Worm (Caenorhabditis elegans) whole organism, mixed stage, embryonic: ENCODE results near the gene C08E3.14.
"Not testable (repeated sequence)": the region's sequence is repeated elsewhere in the genome, so short reads cannot be mapped to it uniquely, and the experiment has no call there.

Experiments
- elt-3 ChIP-seq: fragments of 150-350 bp; optimal IDR thresholded peaks from 2 replicates; lab custom pipeline; 2014; ENCODE audit warnings: missing biosample characterization, missing genetic modification characterization
- lsy-2 ChIP-seq: fragments of 150-350 bp; optimal IDR thresholded peaks from 2 replicates; lab custom pipeline; 2014; ENCODE audit warnings: missing biosample characterization, missing genetic modification characterization
- mab-5 ChIP-seq: fragments of 150-350 bp; optimal IDR thresholded peaks from 2 replicates; lab custom pipeline; 2014; ENCODE audit warnings: missing biosample characterization, missing genetic modification characterization
- mep-1 ChIP-seq: fragments of 150-350 bp; optimal IDR thresholded peaks from 2 replicates; lab custom pipeline; 2017; ENCODE audit warnings: missing biosample characterization, missing genetic modification reagents, missing genetic modification characterization, inconsistent platforms
- nhr-237 ChIP-seq: fragments of 150-350 bp; optimal IDR thresholded peaks from 2 replicates; lab custom pipeline; 2014; ENCODE audit warnings: missing biosample characterization, missing genetic modification characterization
- nhr-28 ChIP-seq: fragments of 150-350 bp; optimal IDR thresholded peaks from 2 replicates; lab custom pipeline; 2014; ENCODE audit warnings: missing biosample characterization, missing genetic modification characterization
- nhr-76 ChIP-seq: sonication (generic microtip); optimal IDR thresholded peaks from 2 replicates; lab custom pipeline; 2017; ENCODE audit warnings: missing biosample characterization, missing genetic modification characterization
- pha-4 ChIP-seq: fragments of 150-350 bp; optimal IDR thresholded peaks from 2 replicates; lab custom pipeline; 2018; ENCODE audit warnings: missing biosample characterization, missing genetic modification reagents, missing genetic modification characterization
- unc-62 ChIP-seq: fragments of 150-350 bp; optimal IDR thresholded peaks from 2 replicates; lab custom pipeline; 2014; ENCODE audit warnings: missing biosample characterization, missing genetic modification reagents, missing genetic modification characterization
- zip-8 ChIP-seq: fragments of 150-350 bp; optimal IDR thresholded peaks from 2 replicates; lab custom pipeline; 2014; ENCODE audit warnings: missing biosample characterization, missing genetic modification characterization
- ztf-11 ChIP-seq: fragments of 150-350 bp; optimal IDR thresholded peaks from 2 replicates; lab custom pipeline; 2014; ENCODE audit warnings: missing biosample characterization, missing genetic modification characterization

ce11 chrII:1627783-1628182 lies 2.0 kb downstream of the C08E3.14 start, which contains the start of gene C08E3.15:
- not testable (repeated sequence) for TF ChIP-seq nhr-76 (tag; lab: Kevin White, UChicago); unc-62; lsy-2 (tag; lab: Kevin White, UChicago); elt-3 (tag; lab: Kevin White, UChicago); mep-1 (tag; lab: Kevin White, UChicago); zip-8 (tag; lab: Kevin White, UChicago); nhr-237 (tag; lab: Kevin White, UChicago); pha-4 (tag; lab: Kevin White, UChicago); nhr-28; ztf-11 (tag; lab: Kevin White, UChicago); mab-5 (tag; lab: Kevin White, UChicago)
